Worm (Caenorhabditis elegans) whole organism, late embryonic: Measurements from ENCODE around the gene feh-1.

Source experiments
- C08G9.2 ChIP-seq: sonication (generic microtip); optimal IDR thresholded peaks from 2 replicates; lab custom pipeline; 2016; ENCODE audit warnings: mild to moderate bottlenecking, missing genetic modification characterization, moderate library complexity, missing compliant biosample characterization
- F13H6.1 ChIP-seq: sonication (generic microtip); optimal IDR thresholded peaks from 2 replicates; lab custom pipeline; 2016; ENCODE audit warnings: missing genetic modification characterization, missing compliant biosample characterization
- K02D7.2 ChIP-seq: sonication (generic microtip); optimal IDR thresholded peaks from 2 replicates; lab custom pipeline; 2017; ENCODE audit warnings: mild to moderate bottlenecking, missing genetic modification characterization, missing compliant biosample characterization
- T23F11.4 ChIP-seq: fragments of 200-800 bp; sonication (Bioruptor generic); optimal IDR thresholded peaks from 2 replicates; lab custom pipeline; 2018; ENCODE audit warnings: mild to moderate bottlenecking, missing genetic modification characterization, missing compliant biosample characterization
- Y22D7AL.16 ChIP-seq: sonication (generic microtip); optimal IDR thresholded peaks from 2 replicates; lab custom pipeline; 2016; ENCODE audit warnings: missing genetic modification characterization, missing compliant biosample characterization
- ahr-1 ChIP-seq: sonication (generic microtip); optimal IDR thresholded peaks from 2 replicates; lab custom pipeline; 2016; ENCODE audit warnings: missing genetic modification characterization, missing compliant biosample characterization
- ama-1 ChIP-seq: fragments of 150-350 bp; optimal IDR thresholded peaks from 2 replicates; lab custom pipeline; 2014
- ceh-18 ChIP-seq: sonication (generic microtip); optimal IDR thresholded peaks from 2 replicates; lab custom pipeline; 2016; ENCODE audit warnings: missing genetic modification characterization, missing compliant biosample characterization
- ceh-19 ChIP-seq: fragments of 200-800 bp; sonication (Bioruptor generic); optimal IDR thresholded peaks from 2 replicates; lab custom pipeline; 2018; ENCODE audit warnings: mild to moderate bottlenecking, missing genetic modification characterization, missing compliant biosample characterization
- ceh-22 ChIP-seq: sonication (generic microtip); optimal IDR thresholded peaks from 2 replicates; lab custom pipeline; 2017; ENCODE audit warnings: missing biosample characterization, missing genetic modification characterization
- ceh-31 ChIP-seq: sonication (generic microtip); optimal IDR thresholded peaks from 2 replicates; lab custom pipeline; 2016; ENCODE audit warnings: missing genetic modification characterization, missing compliant biosample characterization
- ceh-34 ChIP-seq: sonication (generic microtip); optimal IDR thresholded peaks from 2 replicates; lab custom pipeline; 2016; ENCODE audit warnings: mild to moderate bottlenecking, missing genetic modification characterization, missing compliant biosample characterization
- ceh-6 ChIP-seq: fragments of 200-800 bp; sonication (Bioruptor generic); optimal IDR thresholded peaks from 2 replicates; lab custom pipeline; 2018; ENCODE audit warnings: mild to moderate bottlenecking, missing genetic modification characterization, missing compliant biosample characterization
- ceh-9 ChIP-seq: sonication (generic microtip); optimal IDR thresholded peaks from 2 replicates; lab custom pipeline; 2016; ENCODE audit warnings: mild to moderate bottlenecking, missing genetic modification characterization, inconsistent platforms, missing compliant biosample characterization
- elt-2 ChIP-seq: sonication (generic microtip); optimal IDR thresholded peaks from 2 replicates; lab custom pipeline; 2016; ENCODE audit warnings: missing genetic modification reagents, missing genetic modification characterization, missing compliant biosample characterization
- eyg-1 ChIP-seq: sonication (generic microtip); optimal IDR thresholded peaks from 2 replicates; lab custom pipeline; 2016; ENCODE audit warnings: missing genotype, missing genetic modification characterization, missing compliant biosample characterization
- fax-1 ChIP-seq: sonication (generic microtip); optimal IDR thresholded peaks from 2 replicates; lab custom pipeline; 2016; ENCODE audit warnings: missing genotype, missing genetic modification characterization, missing compliant biosample characterization
- fkh-6 ChIP-seq: sonication (generic microtip); optimal IDR thresholded peaks from 2 replicates; lab custom pipeline; 2016; ENCODE audit warnings: missing genetic modification characterization, missing compliant biosample characterization
- hlh-13 ChIP-seq: fragments of 200-800 bp; sonication (Bioruptor generic); optimal IDR thresholded peaks from 2 replicates; lab custom pipeline; 2018; ENCODE audit warnings: mild to moderate bottlenecking, missing genetic modification characterization, missing compliant biosample characterization
- hlh-15 ChIP-seq: sonication (generic microtip); optimal IDR thresholded peaks from 2 replicates; lab custom pipeline; 2016; ENCODE audit warnings: missing genetic modification characterization, missing compliant biosample characterization
- hlh-6 ChIP-seq: sonication (generic microtip); optimal IDR thresholded peaks from 2 replicates; lab custom pipeline; 2016; ENCODE audit warnings: missing genotype, missing genetic modification characterization, missing compliant biosample characterization
- hlh-8 ChIP-seq: sonication (generic microtip); optimal IDR thresholded peaks from 2 replicates; lab custom pipeline; 2016; ENCODE audit warnings: missing genotype, missing genetic modification characterization, missing compliant biosample characterization
- lim-6 ChIP-seq: sonication (generic microtip); optimal IDR thresholded peaks from 2 replicates; lab custom pipeline; 2016; ENCODE audit warnings: missing genetic modification characterization, missing compliant biosample characterization
- lin-11 ChIP-seq: fragments of 200-800 bp; sonication (Bioruptor generic); optimal IDR thresholded peaks from 2 replicates; lab custom pipeline; 2018; ENCODE audit warnings: mild to moderate bottlenecking, missing genetic modification characterization, missing compliant biosample characterization
- madf-2 ChIP-seq: sonication (generic microtip); optimal IDR thresholded peaks from 2 replicates; lab custom pipeline; 2017; ENCODE audit warnings: missing genetic modification characterization, missing compliant biosample characterization
- mec-3 ChIP-seq: sonication (generic microtip); optimal IDR thresholded peaks from 2 replicates; lab custom pipeline; 2016; ENCODE audit warnings: borderline replicate concordance, missing genetic modification characterization, missing compliant biosample characterization
- nfya-1 ChIP-seq: sonication (generic microtip); optimal IDR thresholded peaks from 2 replicates; lab custom pipeline; 2017; ENCODE audit warnings: missing genetic modification characterization, mild to moderate bottlenecking, missing compliant biosample characterization, antibody characterized with exemption, moderate library complexity
- nhr-11 ChIP-seq: fragments of 150-350 bp; optimal IDR thresholded peaks from 2 replicates; lab custom pipeline; 2014; ENCODE audit warnings: missing biosample characterization, missing genetic modification characterization
- nhr-232 ChIP-seq: sonication (generic microtip); optimal IDR thresholded peaks from 2 replicates; lab custom pipeline; 2016; ENCODE audit warnings: missing genetic modification characterization, missing compliant biosample characterization
- npax-4 ChIP-seq: sonication (generic microtip); optimal IDR thresholded peaks from 2 replicates; lab custom pipeline; 2016; ENCODE audit warnings: missing genetic modification characterization, missing compliant biosample characterization
- odd-2 ChIP-seq: sonication (generic microtip); optimal IDR thresholded peaks from 2 replicates; lab custom pipeline; 2017; ENCODE audit warnings: antibody characterized with exemption, mild to moderate bottlenecking, missing genetic modification characterization, missing compliant biosample characterization
- pag-3 ChIP-seq: sonication (generic microtip); optimal IDR thresholded peaks from 2 replicates; lab custom pipeline; 2016; ENCODE audit warnings: missing compliant biosample characterization, missing genetic modification characterization, borderline replicate concordance
- pat-9 ChIP-seq: fragments of 200-800 bp; sonication (Bioruptor generic); optimal IDR thresholded peaks from 2 replicates; lab custom pipeline; 2018; ENCODE audit warnings: mild to moderate bottlenecking, missing genetic modification characterization, moderate library complexity, missing compliant biosample characterization
- pax-1 ChIP-seq: fragments of 150-350 bp; optimal IDR thresholded peaks from 2 replicates; lab custom pipeline; 2014; ENCODE audit warnings: missing biosample characterization, missing genetic modification characterization
- pha-2 ChIP-seq: sonication (generic microtip); optimal IDR thresholded peaks from 2 replicates; lab custom pipeline; 2017; ENCODE audit warnings: mild to moderate bottlenecking, missing genetic modification characterization, missing compliant biosample characterization
- pha-4 ChIP-seq: fragments of 150-350 bp; optimal IDR thresholded peaks from 2 replicates; lab custom pipeline; 2018; ENCODE audit warnings: missing biosample characterization, missing genetic modification reagents, missing genetic modification characterization
- pros-1 ChIP-seq: fragments of 150-350 bp; optimal IDR thresholded peaks from 2 replicates; lab custom pipeline; 2014; ENCODE audit warnings: missing biosample characterization, missing genetic modification reagents, missing genetic modification characterization
- sdc-2 ChIP-seq: sonication (generic microtip); optimal IDR thresholded peaks from 2 replicates; lab custom pipeline; 2016; ENCODE audit warnings: missing genotype, missing genetic modification characterization, missing compliant biosample characterization
- sox-2 ChIP-seq: fragments of 200-800 bp; sonication (Bioruptor generic); IDR thresholded peaks from 2 replicates; pipeline ENCODE4 v1.3.6; 2022; ENCODE audit warnings: missing genetic modification reagents, missing genetic modification characterization, missing compliant biosample characterization
- sox-4 ChIP-seq: sonication (generic microtip); optimal IDR thresholded peaks from 2 replicates; lab custom pipeline; 2017; ENCODE audit warnings: mild to moderate bottlenecking, missing genetic modification characterization, inconsistent platforms, missing compliant biosample characterization
- tbx-2 ChIP-seq: sonication (generic microtip); optimal IDR thresholded peaks from 2 replicates; lab custom pipeline; 2016; ENCODE audit warnings: missing genetic modification characterization, missing compliant biosample characterization
- tbx-7 ChIP-seq: sonication (generic microtip); optimal IDR thresholded peaks from 2 replicates; lab custom pipeline; 2016; ENCODE audit warnings: missing genotype, missing genetic modification characterization, missing compliant biosample characterization
- ttx-3 ChIP-seq: sonication (generic microtip); optimal IDR thresholded peaks from 2 replicates; lab custom pipeline; 2016; ENCODE audit warnings: missing genetic modification reagents, missing genetic modification characterization, missing compliant biosample characterization
- unc-3 ChIP-seq, 2 experiments: fragments of 200-800 bp in 1 of 2; sonication (Bioruptor generic) in 1 of 2; sonication (generic microtip) in 1 of 2; conservative IDR thresholded peaks in 1 of 2; optimal IDR thresholded peaks in 1 of 2; 2 replicates each; pipeline versions ENCODE4 v1.3.6 to Lab custom; 2016 to 2022; ENCODE audit warnings: missing compliant biosample characterization in 2 of 2, missing genetic modification characterization in 2 of 2, missing genetic modification reagents in 1 of 2
- unc-42 ChIP-seq: sonication (generic microtip); optimal IDR thresholded peaks from 2 replicates; lab custom pipeline; 2016; ENCODE audit warnings: missing genotype, missing genetic modification characterization, missing compliant biosample characterization
- unc-55 ChIP-seq: sonication (generic microtip); optimal IDR thresholded peaks from 2 replicates; lab custom pipeline; 2017; ENCODE audit warnings: missing biosample characterization, missing genetic modification reagents, missing genetic modification characterization
- zip-5 ChIP-seq: sonication (generic microtip); optimal IDR thresholded peaks from 2 replicates; lab custom pipeline; 2016; ENCODE audit warnings: missing genetic modification characterization, missing compliant biosample characterization
- ztf-16 ChIP-seq: sonication (generic microtip); optimal IDR thresholded peaks from 2 replicates; lab custom pipeline; 2017; ENCODE audit warnings: missing genetic modification characterization, missing compliant biosample characterization

feh-1 gene

DNA sequence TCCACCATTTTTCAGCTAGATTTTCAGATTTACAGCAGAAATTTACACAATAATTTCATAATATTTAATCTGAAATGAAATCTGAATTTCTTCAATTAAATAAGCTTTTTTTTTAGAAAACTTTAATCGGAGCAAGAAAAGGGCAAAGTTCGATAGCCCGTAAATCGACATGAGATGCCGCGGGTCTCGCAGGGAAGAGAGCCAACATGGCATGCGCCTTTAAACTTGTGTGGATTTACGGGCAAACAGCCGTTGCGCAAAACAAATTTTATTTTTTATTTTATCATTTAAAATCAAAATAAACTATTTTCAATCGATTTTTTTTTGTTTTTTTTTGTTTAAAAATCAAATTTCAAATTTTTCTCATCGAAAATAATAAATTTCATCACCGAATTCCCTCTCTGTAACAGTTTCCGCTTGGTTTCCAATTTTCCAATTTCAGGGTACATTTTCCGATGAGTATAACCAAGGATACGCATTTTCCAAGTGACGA is 21.1 kb upstream of the feh-1 start, which contains the start of the genes Y54F10AM.15, rbc-2 and ndua-8 (continued):
- TF ChIP-seq nhr-11, result no peak
- TF ChIP-seq odd-2, result no peak
- TF ChIP-seq ztf-16 (tag; lab: Kevin White, UChicago), result no peak
- peak; percentile 17 for TF ChIP-seq ceh-34 (tag; lab: Kevin White, UChicago)
- TF ChIP-seq sdc-2 (tag; lab: Kevin White, UChicago), result no peak
- TF ChIP-seq unc-42, result peak; percentile 23
- TF ChIP-seq hlh-8 (tag; lab: Kevin White, UChicago), result no peak
- peak; percentile 8 for TF ChIP-seq pros-1 (tag; lab: Kevin White, UChicago)
- TF ChIP-seq pax-1, result peak; percentile 59
- no peak for TF ChIP-seq ceh-9 (tag; lab: Kevin White, UChicago)
- no peak for TF ChIP-seq npax-4 (tag; lab: Kevin White, UChicago)
- no peak for TF ChIP-seq K02D7.2
- TF ChIP-seq eyg-1, result no peak
- peak; percentile 48 for TF ChIP-seq unc-55 (GFP tag; lab: Kevin White, UChicago)
- no peak for TF ChIP-seq nhr-232 (tag; lab: Kevin White, UChicago)
- TF ChIP-seq ceh-18, result peak; percentile 18

DNA sequence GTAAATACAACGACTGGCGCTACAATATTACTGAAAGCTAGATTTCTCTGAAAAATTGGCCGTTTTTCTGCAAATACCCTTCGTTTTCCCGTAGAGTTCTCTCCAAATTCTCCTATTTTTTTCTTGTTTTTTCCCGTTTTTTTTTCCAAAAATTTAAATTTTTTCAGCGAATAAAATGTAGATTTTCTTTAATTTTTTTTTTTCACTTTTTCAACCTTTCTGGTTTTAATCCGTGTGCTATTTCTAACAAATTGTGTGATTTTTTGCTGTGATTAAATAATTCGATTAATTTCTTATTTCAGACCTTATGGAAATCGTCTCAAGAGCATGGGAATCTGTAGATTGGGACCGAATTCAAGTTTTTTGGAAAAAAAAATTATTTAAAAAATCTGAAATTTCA is 19.4 kb upstream of the feh-1 start, which contains the start of gene cone-1:
Gene cone-1, plus strand, starts transcription at position 301 of the 400 bp plus-strand sequence.
- no peak for TF ChIP-seq npax-4 (tag; lab: Kevin White, UChicago)
- TF ChIP-seq F13H6.1 (tag; lab: Kevin White, UChicago), result no peak
- TF ChIP-seq lim-6 (tag; lab: Kevin White, UChicago), result no peak

DNA sequence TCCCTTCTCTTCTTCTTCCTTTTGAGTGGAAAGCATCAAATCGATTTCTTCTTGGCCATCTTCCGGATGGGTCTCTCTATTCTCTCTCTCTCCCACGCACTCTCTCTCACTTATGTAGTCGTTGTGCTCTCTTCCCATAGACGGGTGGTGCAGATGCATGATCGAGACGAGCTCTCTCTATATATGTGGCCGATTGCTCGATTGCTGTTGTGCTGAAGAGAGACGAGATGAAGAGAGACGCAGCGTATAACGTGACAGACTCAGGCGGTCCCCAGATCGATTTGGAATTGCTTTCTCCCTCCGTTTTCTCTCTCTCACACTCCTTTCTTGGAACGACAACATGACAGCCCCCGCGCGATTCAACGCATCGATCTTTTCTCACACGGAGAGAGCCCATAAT is 17.0 kb upstream of the feh-1 start:
- TF ChIP-seq ceh-6 (no peak), C08G9.2 (tag; lab: Kevin White, UChicago) (peak; percentile 30), fkh-6 (tag; lab: Kevin White, UChicago) (no peak), tbx-2 (tag; lab: Kevin White, UChicago) (peak; percentile 56), sox-2 (GFP tag; lab: Robert Waterston, UW) (no peak), hlh-13 (GFP tag; lab: Kevin White, UChicago) (no peak), lim-6 (tag; lab: Kevin White, UChicago) (no peak), nhr-11 (no peak), pat-9 (tag; lab: Kevin White, UChicago) (no peak), nfya-1 (tag; lab: Kevin White, UChicago) (peak; percentile 70), ceh-9 (tag; lab: Kevin White, UChicago) (no peak), K02D7.2 (no peak), pax-1 (no peak), unc-3 (GFP tag; conservative IDR thresholded peaks at IDR 0.05; lab: Robert Waterston, UW) (no peak), unc-3 (tag; optimal IDR thresholded peaks at IDR 0.05; lab: Kevin White, UChicago) (no peak), sox-4 (tag; lab: Kevin White, UChicago) (no peak), pag-3 (no peak), ceh-19 (peak; percentile 38), hlh-6 (no peak), zip-5 (tag; lab: Kevin White, UChicago) (no peak), F13H6.1 (tag; lab: Kevin White, UChicago) (no peak), pros-1 (tag; lab: Kevin White, UChicago) (no peak), Y22D7AL.16 (no peak), ceh-34 (tag; lab: Kevin White, UChicago) (peak; percentile 28), mec-3 (tag; lab: Kevin White, UChicago) (no peak), hlh-15 (tag; lab: Kevin White, UChicago) (no peak), T23F11.4 (GFP tag; lab: Kevin White, UChicago) (no peak), ttx-3 (tag; lab: Kevin White, UChicago) (no peak), lin-11 (tag; lab: Kevin White, UChicago) (no peak), npax-4 (tag; lab: Kevin White, UChicago) (no peak), ahr-1 (tag; lab: Kevin White, UChicago) (no peak), fax-1 (tag; lab: Kevin White, UChicago) (no peak), pha-2 (tag; lab: Kevin White, UChicago) (no peak), pha-4 (tag; lab: Kevin White, UChicago) (no peak), ama-1 (lab: Kevin White, UChicago) (no peak), tbx-7 (tag; lab: Kevin White, UChicago) (no peak), ceh-18 (peak; percentile 35), madf-2 (tag; lab: Kevin White, UChicago) (no peak), ceh-22 (tag; lab: Kevin White, UChicago) (no peak), ceh-31 (tag; lab: Kevin White, UChicago) (peak; percentile 79), elt-2 (tag; lab: Kevin White, UChicago) (no peak)
